Fruit fly (Drosophila melanogaster): ENCODE measurements around the gene CG6013.

The CG6013 gene

DNA sequence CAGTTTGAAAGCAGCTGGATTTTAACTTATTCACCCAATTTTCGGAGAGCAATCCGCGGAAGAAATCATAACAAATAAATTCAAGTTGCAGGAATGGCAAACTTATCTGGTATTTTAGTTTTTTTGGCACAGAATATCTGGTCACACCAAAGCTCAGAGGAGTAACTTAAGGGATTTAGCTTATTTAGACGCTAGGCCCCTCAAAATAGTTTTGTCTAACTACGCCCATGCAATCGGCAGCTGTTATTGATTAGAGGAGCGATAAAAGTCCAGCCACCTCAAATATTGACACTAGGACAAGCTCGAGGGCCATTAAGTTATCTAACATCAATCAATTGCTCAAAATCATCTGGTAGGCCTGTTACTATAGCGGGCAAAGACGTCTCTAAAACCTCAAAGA, 2.5 kb upstream of the CG6013 start, which contains the start of the genes GatA and P5cr (continued):
- TF ChIP-seq CG6654 (GFP tag; optimal IDR thresholded peaks at IDR 0.05), result peak; percentile 42
- no peak for TF ChIP-seq Opbp (GFP tag; IDR thresholded peaks at IDR 0.05; ENCODE audit: partially characterized antibody)
- TF ChIP-seq stc (GFP tag; IDR thresholded peaks at IDR 0.05), result peak; percentile 75
- TF ChIP-seq Trl (optimal IDR thresholded peaks at IDR 0.05), result no peak
- peak; percentile 81 for TF ChIP-seq Trl (GFP tag; optimal IDR thresholded peaks at IDR 0.05)
- TF ChIP-seq CG2712 (tag; optimal IDR thresholded peaks at IDR 0.05), result peak; percentile 35
- peak; percentile 60 for TF ChIP-seq bigmax (GFP tag; optimal IDR thresholded peaks at IDR 0.05)
- TF ChIP-seq tx (GFP tag; optimal IDR thresholded peaks at IDR 0.05), result peak; percentile 91
- peak; percentile 32 for TF ChIP-seq CG18262 (tag; optimal IDR thresholded peaks at IDR 0.05)
- peak; percentile 69 for TF ChIP-seq E2f1 (GFP tag; IDR thresholded peaks at IDR 0.05)
- TF ChIP-seq CG8765 (GFP tag; IDR thresholded peaks at IDR 0.05), result peak; percentile 39; the same call in 1 of the 2 replicates
- TF ChIP-seq CG11085 (GFP tag; IDR thresholded peaks at IDR 0.05), result peak; percentile 82
- peak; percentile 70 for TF ChIP-seq Adf1 (GFP tag; IDR thresholded peaks at IDR 0.05)
- TF ChIP-seq CG18599 (GFP tag; optimal IDR thresholded peaks at IDR 0.05), result peak; percentile 88
- peak; percentile 56; the same call in 1 of the 2 replicates for TF ChIP-seq Taf1 (GFP tag; IDR thresholded peaks at IDR 0.05)
- TF ChIP-seq Vsx1 (GFP tag; optimal IDR thresholded peaks at IDR 0.05), result no peak
- peak; percentile 85 to 86 for TF ChIP-seq Pdp1 (GFP tag; optimal IDR thresholded peaks at IDR 0.05)
- TF ChIP-seq CG42726 (GFP tag; IDR thresholded peaks at IDR 0.05; ENCODE audit: partially characterized antibody), result peak; percentile 43; the same call in 1 of the 2 replicates
- TF ChIP-seq corto (GFP tag; optimal IDR thresholded peaks at IDR 0.05), result no peak
- no peak for TF ChIP-seq lola (GFP tag; optimal IDR thresholded peaks at IDR 0.05)
- peak; percentile 26 for TF ChIP-seq cato (GFP tag; optimal IDR thresholded peaks at IDR 0.05; ENCODE audit: borderline replicate concordance)
- peak; percentile 42; the same call in 1 of the 2 replicates for TF ChIP-seq gt (GFP tag; IDR thresholded peaks at IDR 0.05)
- TF ChIP-seq ash1 (GFP tag; optimal IDR thresholded peaks at IDR 0.05), result peak; percentile 38
- TF ChIP-seq tup (GFP tag; optimal IDR thresholded peaks at IDR 0.05), result peak; percentile 64
- peak; percentile 72 for TF ChIP-seq tgo (GFP tag; IDR thresholded peaks at IDR 0.05)
- TF ChIP-seq CG4730 (GFP tag; IDR thresholded peaks at IDR 0.05), result peak; percentile 61
- peak; percentile 85 for TF ChIP-seq Myb (GFP tag; optimal IDR thresholded peaks at IDR 0.05)
- peak; percentile 59 for TF ChIP-seq ap (GFP tag; IDR thresholded peaks at IDR 0.05)
- peak; percentile 63; the same call in 1 of the 2 replicates for TF ChIP-seq CG31224 (GFP tag; IDR thresholded peaks at IDR 0.05)
- TF ChIP-seq jumu (GFP tag; optimal IDR thresholded peaks at IDR 0.05), result peak; percentile 86
- peak; percentile 77 for TF ChIP-seq fd3F (GFP tag; optimal IDR thresholded peaks at IDR 0.05)
- TF ChIP-seq Atf6 (GFP tag; IDR thresholded peaks at IDR 0.05), result peak; percentile 86
- peak; percentile 91 for TF ChIP-seq ind (GFP tag; optimal IDR thresholded peaks at IDR 0.05)
- no peak for TF ChIP-seq cad (GFP tag; optimal IDR thresholded peaks at IDR 0.05)
- peak; percentile 84 for TF ChIP-seq chn (GFP tag; optimal IDR thresholded peaks at IDR 0.05)
- TF ChIP-seq Optix (GFP tag; IDR thresholded peaks at IDR 0.05), result peak; percentile 68; the same call in 2 of the 3 replicates
- TF ChIP-seq BEAF-32 (GFP tag; optimal IDR thresholded peaks at IDR 0.05), result peak; percentile 6
- no peak; the same call in 1 of the 2 replicates for TF ChIP-seq GATAe (GFP tag; conservative IDR thresholded peaks at IDR 0.05)
- no peak for TF ChIP-seq ac (GFP tag; optimal IDR thresholded peaks at IDR 0.05)
- peak; percentile 73 for TF ChIP-seq gfzf (GFP tag; optimal IDR thresholded peaks at IDR 0.05)
- TF ChIP-seq salm (tag; optimal IDR thresholded peaks at IDR 0.05), result peak; percentile 49
- peak; percentile 92 for TF ChIP-seq HLH54F (GFP tag; optimal IDR thresholded peaks at IDR 0.05)
- no peak for TF ChIP-seq CG8290 (GFP tag; optimal IDR thresholded peaks at IDR 0.05)
- peak in 1 of 2 experiments; percentile 98 for TF ChIP-seq CG8290 (tag; optimal IDR thresholded peaks at IDR 0.05)
- peak; percentile 75 for TF ChIP-seq exex (tag; optimal IDR thresholded peaks at IDR 0.05)
- TF ChIP-seq vfl (GFP tag; optimal IDR thresholded peaks at IDR 0.05), result peak; percentile 88
- peak; percentile 86 for TF ChIP-seq bab2 (GFP tag; optimal IDR thresholded peaks at IDR 0.05)
- no peak for TF ChIP-seq disco-r (GFP tag; optimal IDR thresholded peaks at IDR 0.05)
- no peak for TF ChIP-seq hbn (GFP tag; IDR thresholded peaks at IDR 0.05; ENCODE audit: partially characterized antibody)
- no peak for TF ChIP-seq Blimp-1 (GFP tag; optimal IDR thresholded peaks at IDR 0.05)
- TF ChIP-seq cg (GFP tag; optimal IDR thresholded peaks at IDR 0.05), result no peak

Data from whole organism, embryonic.